Worm (Caenorhabditis elegans) whole organism, L1 larva: Measurements from ENCODE around the gene mom-1.

ENCODE experiments used
- alr-1 ChIP-seq: fragments of 200-800 bp; sonication (Bioruptor generic); optimal IDR thresholded peaks from 2 replicates; lab custom pipeline; 2018; ENCODE audit warnings: borderline replicate concordance, mild to moderate bottlenecking, missing genetic modification characterization, missing compliant biosample characterization
- blmp-1 ChIP-seq: fragments of 150-350 bp; optimal IDR thresholded peaks from 2 replicates; lab custom pipeline; 2014; ENCODE audit warnings: missing biosample characterization, missing genetic modification characterization
- ceh-63 ChIP-seq: fragments of 200-800 bp; sonication (Bioruptor generic); optimal IDR thresholded peaks from 2 replicates; lab custom pipeline; 2018; ENCODE audit warnings: mild to moderate bottlenecking, missing genetic modification characterization, missing compliant biosample characterization
- ceh-82 ChIP-seq, 3 experiments: fragments of 150-350 bp in 1 of 3; sonication (generic microtip) in 2 of 3; optimal IDR thresholded peaks; 2 replicates each; lab custom pipeline; 2014 to 2017; ENCODE audit warnings: missing biosample characterization in 3 of 3, missing genetic modification characterization in 3 of 3
- ces-1 ChIP-seq: fragments of 150-350 bp; optimal IDR thresholded peaks from 2 replicates; lab custom pipeline; 2014; ENCODE audit warnings: missing biosample characterization, missing genetic modification reagents, missing genetic modification characterization
- dsc-1 ChIP-seq: sonication (generic microtip); optimal IDR thresholded peaks from 2 replicates; lab custom pipeline; 2016; ENCODE audit warnings: mild to moderate bottlenecking, missing genetic modification characterization, missing compliant biosample characterization
- egl-13 ChIP-seq: sonication (generic microtip); optimal IDR thresholded peaks from 2 replicates; lab custom pipeline; 2016; ENCODE audit warnings: missing genotype, missing genetic modification reagents, missing genetic modification characterization, missing compliant biosample characterization
- elt-2 ChIP-seq: sonication (generic microtip); optimal IDR thresholded peaks from 2 replicates; lab custom pipeline; 2016; ENCODE audit warnings: missing genetic modification characterization, mild to moderate bottlenecking, inconsistent platforms, missing compliant biosample characterization, missing genetic modification reagents
- elt-3 ChIP-seq, 6 experiments: fragments of 150-350 bp in 1 of 6; sonication (generic microtip); optimal IDR thresholded peaks; 2 replicates each; lab custom pipeline; 2017 to 2018; ENCODE audit warnings: missing biosample characterization in 6 of 6, missing genetic modification characterization in 6 of 6, inconsistent platforms in 1 of 6
- ets-5 ChIP-seq: fragments of 200-800 bp; sonication (Bioruptor generic); IDR thresholded peaks from 2 replicates; pipeline ENCODE4 v1.3.6; 2022; ENCODE audit warnings: missing genetic modification characterization, missing compliant biosample characterization
- fkh-8 ChIP-seq: sonication (generic microtip); optimal IDR thresholded peaks from 2 replicates; lab custom pipeline; 2016; ENCODE audit warnings: mild to moderate bottlenecking, missing genetic modification characterization, missing compliant biosample characterization
- fos-1 ChIP-seq: fragments of 150-350 bp; optimal IDR thresholded peaks from 2 replicates; lab custom pipeline; 2014; ENCODE audit warnings: missing biosample characterization, missing genetic modification characterization
- grh-1 ChIP-seq: fragments of 200-800 bp; sonication (Bioruptor generic); IDR thresholded peaks from 2 replicates; pipeline ENCODE4 v1.3.6; 2022; ENCODE audit warnings: missing genetic modification reagents, missing genetic modification characterization, missing compliant biosample characterization
- lin-13 ChIP-seq: fragments of 150-350 bp; optimal IDR thresholded peaks from 2 replicates; lab custom pipeline; 2014; ENCODE audit warnings: missing biosample characterization, missing genetic modification reagents, missing genetic modification characterization
- lin-14 ChIP-seq: fragments of 200-800 bp; sonication (Bioruptor generic); optimal IDR thresholded peaks from 2 replicates; lab custom pipeline; 2018; ENCODE audit warnings: mild to moderate bottlenecking, missing genetic modification characterization, moderate library complexity, missing compliant biosample characterization
- lin-35 ChIP-seq, 2 experiments: fragments of 150-350 bp; optimal IDR thresholded peaks; 2 replicates each; lab custom pipeline; 2014; ENCODE audit warnings: missing biosample characterization in 2 of 2, missing genetic modification characterization in 2 of 2, missing genetic modification reagents in 2 of 2
- lir-3 ChIP-seq: sonication (generic microtip); optimal IDR thresholded peaks from 2 replicates; lab custom pipeline; 2016; ENCODE audit warnings: mild to moderate bottlenecking, missing genetic modification characterization, moderate library complexity, missing compliant biosample characterization; ENCODE audit not compliant: poor library complexity
- lsy-2 ChIP-seq, 2 experiments: fragments of 150-350 bp; optimal IDR thresholded peaks; 2 replicates each; lab custom pipeline; 2014; ENCODE audit warnings: missing biosample characterization in 2 of 2, missing genetic modification characterization in 2 of 2
- mdl-1 ChIP-seq, 2 experiments: fragments of 150-350 bp; optimal IDR thresholded peaks; 2 replicates each; lab custom pipeline; 2014 to 2017; ENCODE audit warnings: missing biosample characterization in 2 of 2, missing genetic modification characterization in 2 of 2, inconsistent platforms in 1 of 2
- nhr-19 ChIP-seq: fragments of 200-800 bp; sonication (Bioruptor generic); conservative IDR thresholded peaks from 2 replicates; pipeline ENCODE4 v1.3.6; 2022; ENCODE audit warnings: missing genetic modification characterization, missing compliant biosample characterization
- nhr-20 ChIP-seq: sonication (generic microtip); optimal IDR thresholded peaks from 2 replicates; lab custom pipeline; 2016; ENCODE audit warnings: mild to moderate bottlenecking, missing genetic modification characterization, missing compliant biosample characterization
- nhr-47 ChIP-seq: sonication (generic microtip); optimal IDR thresholded peaks from 2 replicates; lab custom pipeline; 2016; ENCODE audit warnings: mild to moderate bottlenecking, missing genetic modification characterization, moderate library complexity, missing compliant biosample characterization
- nhr-71 ChIP-seq: sonication (generic microtip); optimal IDR thresholded peaks from 2 replicates; lab custom pipeline; 2016; ENCODE audit warnings: mild to moderate bottlenecking, missing genetic modification characterization, moderate library complexity, missing compliant biosample characterization
- nhr-76 ChIP-seq: sonication (generic microtip); optimal IDR thresholded peaks from 2 replicates; lab custom pipeline; 2017; ENCODE audit warnings: missing biosample characterization, missing genetic modification characterization
- nhr-77 ChIP-seq: fragments of 150-350 bp; optimal IDR thresholded peaks from 2 replicates; lab custom pipeline; 2014; ENCODE audit warnings: missing biosample characterization, missing genetic modification characterization
- nhr-90 ChIP-seq: sonication (generic microtip); optimal IDR thresholded peaks from 2 replicates; lab custom pipeline; 2016; ENCODE audit warnings: mild to moderate bottlenecking, missing genetic modification characterization, missing compliant biosample characterization; ENCODE audit not compliant: poor library complexity
- pqm-1 ChIP-seq: sonication (generic microtip); optimal IDR thresholded peaks from 3 replicates; lab custom pipeline; 2017; ENCODE audit warnings: missing biosample characterization, missing genetic modification characterization
- rnt-1 ChIP-seq: sonication (generic microtip); optimal IDR thresholded peaks from 2 replicates; lab custom pipeline; 2016; ENCODE audit warnings: mild to moderate bottlenecking, missing genetic modification characterization, moderate library complexity, missing compliant biosample characterization
- skn-1 ChIP-seq: fragments of 150-350 bp; optimal IDR thresholded peaks from 2 replicates; lab custom pipeline; 2014; ENCODE audit warnings: missing biosample characterization, missing genetic modification characterization
- snpc-4 ChIP-seq: fragments of 150-350 bp; optimal IDR thresholded peaks from 2 replicates; lab custom pipeline; 2014; ENCODE audit warnings: missing biosample characterization, missing genetic modification characterization
- snu-23 ChIP-seq: sonication (generic microtip); optimal IDR thresholded peaks from 2 replicates; lab custom pipeline; 2016; ENCODE audit warnings: missing genetic modification characterization, missing compliant biosample characterization
- sox-4 ChIP-seq: sonication (generic microtip); optimal IDR thresholded peaks from 2 replicates; lab custom pipeline; 2016; ENCODE audit warnings: missing genetic modification characterization, missing compliant biosample characterization
- swsn-7 ChIP-seq: sonication (generic microtip); optimal IDR thresholded peaks from 2 replicates; lab custom pipeline; 2016; ENCODE audit warnings: missing genetic modification characterization, missing compliant biosample characterization
- tbx-2 ChIP-seq: sonication (generic microtip); optimal IDR thresholded peaks from 2 replicates; lab custom pipeline; 2016; ENCODE audit warnings: missing genetic modification characterization, missing compliant biosample characterization
- tlp-1 ChIP-seq: fragments of 150-350 bp; optimal IDR thresholded peaks from 2 replicates; lab custom pipeline; 2014; ENCODE audit warnings: missing biosample characterization, missing genetic modification characterization
- unc-130 ChIP-seq: fragments of 150-350 bp; optimal IDR thresholded peaks from 2 replicates; lab custom pipeline; 2017; ENCODE audit warnings: missing biosample characterization, missing genetic modification characterization, inconsistent platforms
- unc-30 ChIP-seq: sonication (generic microtip); optimal IDR thresholded peaks from 2 replicates; lab custom pipeline; 2017; ENCODE audit warnings: missing biosample characterization, missing genetic modification characterization
- unc-62 ChIP-seq: fragments of 150-350 bp; optimal IDR thresholded peaks from 2 replicates; lab custom pipeline; 2014; ENCODE audit warnings: missing biosample characterization, missing genetic modification reagents, missing genetic modification characterization
- vab-15 ChIP-seq: sonication (generic microtip); optimal IDR thresholded peaks from 2 replicates; lab custom pipeline; 2017; ENCODE audit warnings: missing genotype, mild to moderate bottlenecking, missing genetic modification characterization, missing compliant biosample characterization
- zag-1 ChIP-seq: fragments of 150-350 bp; optimal IDR thresholded peaks from 2 replicates; lab custom pipeline; 2014; ENCODE audit warnings: missing biosample characterization, missing genetic modification characterization
- ztf-4 ChIP-seq: fragments of 150-350 bp; optimal IDR thresholded peaks from 2 replicates; lab custom pipeline; 2014; ENCODE audit warnings: missing biosample characterization, missing genetic modification characterization

Gene mom-1

ce11 chrX:6255561-6255960 lies 37.4 kb upstream of the mom-1 start (continued):
- TF ChIP-seq mdl-1 (tag; optimal IDR thresholded peaks at IDR 0.05; lab: Kevin White, UChicago) (peak in 1 of 2 experiments; percentile 99), lsy-2 (tag; optimal IDR thresholded peaks at IDR 0.05; lab: Kevin White, UChicago) (peak; percentile 72 to 78), elt-3 (tag; optimal IDR thresholded peaks at IDR 0.05; lab: Kevin White, UChicago) (peak in 2 of 6 experiments; percentile 71 to 86), unc-30 (no peak), tbx-2 (peak; percentile 90), nhr-77 (tag; lab: Kevin White, UChicago) (no peak), vab-15 (tag; lab: Kevin White, UChicago) (no peak), grh-1 (GFP tag; lab: Robert Waterston, UW) (peak; percentile 78), pqm-1 (tag; lab: Kevin White, UChicago) (no peak), nhr-71 (peak; percentile 98)

- TF ChIP-seq pqm-1 (tag; lab: Kevin White, UChicago) (no peak), fos-1 (peak; percentile 9), lin-13 (GFP tag; lab: Kevin White, UChicago) (no peak), lsy-2 (tag; optimal IDR thresholded peaks at IDR 0.05; lab: Kevin White, UChicago) (peak in 1 of 2 experiments; percentile 46), tlp-1 (tag; lab: Kevin White, UChicago) (no peak), swsn-7 (tag; lab: Kevin White, UChicago) (no peak), lin-14 (GFP tag; lab: Kevin White, UChicago) (peak; percentile 42), snu-23 (peak; percentile 3), nhr-47 (no peak), lin-35 (GFP tag; optimal IDR thresholded peaks at IDR 0.05; lab: Kevin White, UChicago) (peak in 1 of 2 experiments; percentile 32), unc-62 (no peak), nhr-76 (tag; lab: Kevin White, UChicago) (no peak), blmp-1 (no peak), nhr-71 (peak; percentile 50), ets-5 (GFP tag; lab: Robert Waterston, UW) (no peak), grh-1 (GFP tag; lab: Robert Waterston, UW) (no peak), nhr-19 (peak; percentile 11; the same call in 1 of the 2 replicates), rnt-1 (tag; lab: Kevin White, UChicago) (peak; percentile 47), mdl-1 (tag; optimal IDR thresholded peaks at IDR 0.05; lab: Kevin White, UChicago) (peak in 1 of 2 experiments; percentile 60), nhr-90 (tag; lab: Kevin White, UChicago) (no peak), ceh-63 (GFP tag; lab: Kevin White, UChicago) (no peak), snpc-4 (no peak), elt-2 (tag; lab: Kevin White, UChicago) (peak; percentile 78), unc-30 (no peak), fkh-8 (tag; lab: Kevin White, UChicago) (no peak), unc-130 (no peak), lir-3 (tag; lab: Kevin White, UChicago) (no peak), ztf-4 (tag; lab: Kevin White, UChicago) (peak; percentile 31), alr-1 (tag; lab: Kevin White, UChicago) (no peak), ces-1 (no peak), nhr-20 (tag; lab: Kevin White, UChicago) (peak; percentile 73), skn-1 (tag; lab: Kevin White, UChicago) (no peak), egl-13 (tag; lab: Kevin White, UChicago) (no peak), ceh-82 (tag; optimal IDR thresholded peaks at IDR 0.05; lab: Kevin White, UChicago) (no peak), sox-4 (no peak), zag-1 (tag; lab: Kevin White, UChicago) (no peak), dsc-1 (tag; lab: Kevin White, UChicago) (no peak)
Measured at ce11 chrX:6256430-6256829, 36.5 kb upstream of the mom-1 start.
